Fruit fly (Drosophila melanogaster) whole organism, embryonic: ENCODE results near the gene Prp39.

Experiments used
- CG10979 ChIP-seq: fragments of 200-800 bp; sonication (Bioruptor generic); optimal IDR thresholded peaks from 2 replicates; lab custom pipeline; 2018; ENCODE audit warnings: missing biosample characterization, mild to moderate bottlenecking, missing genetic modification characterization, moderate library complexity
- CG11093 ChIP-seq: fragments of 200-800 bp; sonication (Bioruptor generic); IDR thresholded peaks from 3 replicates; pipeline ENCODE4 v1.3.6; 2022; ENCODE audit warnings: missing biosample characterization, missing genetic modification characterization
- CG11695 ChIP-seq: fragments of 200-800 bp; sonication (Bioruptor generic); IDR thresholded peaks from 3 replicates; pipeline ENCODE4 v1.3.6; 2022; ENCODE audit warnings: missing biosample characterization, missing genetic modification characterization
- CG1233 ChIP-seq: fragments of 200-800 bp; sonication (Bioruptor generic); optimal IDR thresholded peaks from 4 replicates; lab custom pipeline; 2018; ENCODE audit warnings: missing biosample characterization, mild to moderate bottlenecking, missing genetic modification characterization
- CG13296 ChIP-seq: fragments of 200-800 bp; sonication (Bioruptor generic); optimal IDR thresholded peaks from 3 replicates; lab custom pipeline; 2018; ENCODE audit warnings: missing biosample characterization, mild to moderate bottlenecking, missing genetic modification characterization
- CG14667 ChIP-seq: fragments of 200-800 bp; sonication (Bioruptor generic); IDR thresholded peaks from 2 replicates; pipeline ENCODE4 v1.3.6; 2022; ENCODE audit warnings: missing biosample characterization, missing genetic modification characterization
- CG16863 ChIP-seq: fragments of 200-800 bp; sonication (Bioruptor generic); optimal IDR thresholded peaks from 3 replicates; lab custom pipeline; 2016; ENCODE audit warnings: missing biosample characterization, missing genetic modification characterization
- CG17328 ChIP-seq: fragments of 200-800 bp; sonication (Bioruptor generic); IDR thresholded peaks from 2 replicates; pipeline ENCODE4 v1.3.6; 2022; ENCODE audit warnings: missing biosample characterization, missing genetic modification characterization
- CG17359 ChIP-seq: fragments of 200-800 bp; sonication (Bioruptor generic); optimal IDR thresholded peaks from 3 replicates; lab custom pipeline; 2018; ENCODE audit warnings: missing biosample characterization, mild to moderate bottlenecking, missing genetic modification characterization, moderate library complexity
- CG17829 ChIP-seq: fragments of 200-800 bp; optimal IDR thresholded peaks from 2 replicates; lab custom pipeline; 2019; ENCODE audit warnings: missing biosample characterization, mild to moderate bottlenecking, missing genetic modification characterization, moderate library complexity
- CG30020 ChIP-seq: fragments of 200-800 bp; optimal IDR thresholded peaks from 2 replicates; lab custom pipeline; 2019; ENCODE audit warnings: missing biosample characterization, mild to moderate bottlenecking, missing genetic modification characterization, moderate library complexity
- CG4282 ChIP-seq: fragments of 200-800 bp; sonication (Bioruptor generic); optimal IDR thresholded peaks from 2 replicates; lab custom pipeline; 2016; ENCODE audit warnings: missing biosample characterization, missing genetic modification characterization
- CG4707 ChIP-seq: fragments of 200-800 bp; sonication (Bioruptor generic); optimal IDR thresholded peaks from 2 replicates; lab custom pipeline; 2018; ENCODE audit warnings: missing biosample characterization, mild to moderate bottlenecking, missing genetic modification characterization, moderate library complexity
- CG6175 ChIP-seq: fragments of 200-800 bp; sonication (Bioruptor generic); IDR thresholded peaks from 3 replicates; pipeline ENCODE4 v1.3.6; 2022; ENCODE audit warnings: missing biosample characterization, missing genetic modification characterization
- CG8765 ChIP-seq: fragments of 200-800 bp; sonication (Bioruptor generic); IDR thresholded peaks from 2 replicates; pipeline ENCODE4 v1.3.6; 2022; ENCODE audit warnings: missing biosample characterization, missing genetic modification characterization
- CG9609 ChIP-seq: fragments of 200-800 bp; sonication (Bioruptor generic); optimal IDR thresholded peaks from 3 replicates; lab custom pipeline; 2016; ENCODE audit warnings: missing biosample characterization, missing genetic modification characterization
- CHES-1-like ChIP-seq: fragments of 200-800 bp; sonication (Bioruptor generic); optimal IDR thresholded peaks from 2 replicates; lab custom pipeline; 2016; ENCODE audit warnings: missing biosample characterization, missing genetic modification characterization
- Dek ChIP-seq: fragments of 200-800 bp; sonication (Bioruptor generic); optimal IDR thresholded peaks from 3 replicates; lab custom pipeline; 2019; ENCODE audit warnings: missing biosample characterization, mild to moderate bottlenecking, missing genetic modification characterization, moderate library complexity
- Dp ChIP-seq: fragments of 200-800 bp; sonication (Bioruptor generic); optimal IDR thresholded peaks from 2 replicates; lab custom pipeline; 2018; ENCODE audit warnings: missing biosample characterization, mild to moderate bottlenecking, missing genetic modification characterization, moderate library complexity
- H15 ChIP-seq: fragments of 200-800 bp; sonication (Bioruptor generic); IDR thresholded peaks from 3 replicates; pipeline ENCODE4 v1.3.6; 2022; ENCODE audit warnings: missing biosample characterization, missing genetic modification characterization
- HHEX ChIP-seq: fragments of 200-800 bp; sonication (Bioruptor generic); optimal IDR thresholded peaks from 3 replicates; lab custom pipeline; 2017; ENCODE audit warnings: missing biosample characterization, mild to moderate bottlenecking, missing genetic modification characterization, missing genetic modification reagents
- Myb ChIP-seq: fragments of 200-800 bp; sonication (Bioruptor generic); optimal IDR thresholded peaks from 2 replicates; lab custom pipeline; 2016; ENCODE audit warnings: missing biosample characterization, missing genetic modification characterization
- NfI ChIP-seq: fragments of 200-800 bp; sonication (Bioruptor generic); optimal IDR thresholded peaks from 3 replicates; lab custom pipeline; 2018; ENCODE audit warnings: missing biosample characterization, mild to moderate bottlenecking, missing genetic modification characterization, moderate library complexity
- Six4 ChIP-seq: fragments of 200-800 bp; sonication (Bioruptor generic); optimal IDR thresholded peaks from 2 replicates; lab custom pipeline; 2016; ENCODE audit warnings: missing biosample characterization, missing genetic modification characterization
- Sry-β ChIP-seq: fragments of 200-800 bp; sonication (Bioruptor generic); optimal IDR thresholded peaks from 2 replicates; lab custom pipeline; 2018; ENCODE audit warnings: missing biosample characterization, mild to moderate bottlenecking, missing genetic modification characterization, moderate library complexity
- TFAM ChIP-seq: fragments of 200-800 bp; sonication (Bioruptor generic); optimal IDR thresholded peaks from 2 replicates; lab custom pipeline; 2017; ENCODE audit warnings: missing biosample characterization, missing genetic modification characterization, inconsistent platforms
- cato ChIP-seq: fragments of 200-800 bp; sonication (Bioruptor generic); optimal IDR thresholded peaks from 2 replicates; lab custom pipeline; 2016; ENCODE audit warnings: missing biosample characterization, missing genetic modification characterization, borderline replicate concordance
- ci ChIP-seq: fragments of 200-800 bp; sonication (Bioruptor generic); IDR thresholded peaks from 3 replicates; pipeline ENCODE4 v1.3.6; 2022; ENCODE audit warnings: missing biosample characterization, missing genetic modification characterization
- cwo ChIP-seq: fragments of 200-800 bp; sonication (Bioruptor generic); optimal IDR thresholded peaks from 3 replicates; lab custom pipeline; 2017; ENCODE audit warnings: missing biosample characterization, missing genetic modification characterization, mild to moderate bottlenecking, moderate library complexity, missing genetic modification reagents
- dan ChIP-seq: fragments of 200-800 bp; sonication (Bioruptor generic); IDR thresholded peaks from 2 replicates; pipeline ENCODE4 v1.3.6; 2022; ENCODE audit warnings: missing biosample characterization, missing genetic modification characterization
- dm ChIP-seq: fragments of 200-800 bp; sonication (Bioruptor generic); optimal IDR thresholded peaks from 3 replicates; lab custom pipeline; 2016; ENCODE audit warnings: missing biosample characterization, missing genetic modification characterization
- dmrt11E ChIP-seq: fragments of 200-800 bp; sonication (Bioruptor generic); optimal IDR thresholded peaks from 3 replicates; lab custom pipeline; 2018; ENCODE audit warnings: missing biosample characterization, mild to moderate bottlenecking, missing genetic modification characterization, moderate library complexity
- ems ChIP-seq: fragments of 200-800 bp; sonication (Bioruptor generic); optimal IDR thresholded peaks from 3 replicates; lab custom pipeline; 2016; ENCODE audit warnings: missing biosample characterization, missing genetic modification characterization
- exex ChIP-seq: fragments of 200-800 bp; sonication (Bioruptor generic); optimal IDR thresholded peaks from 4 replicates; lab custom pipeline; 2018; ENCODE audit warnings: missing biosample characterization, mild to moderate bottlenecking, missing genetic modification characterization, moderate library complexity
- gce ChIP-seq: fragments of 200-800 bp; sonication (Bioruptor generic); IDR thresholded peaks from 3 replicates; pipeline ENCODE4 v1.3.6; 2022; ENCODE audit warnings: missing biosample characterization, missing genetic modification characterization
- grau ChIP-seq: fragments of 200-800 bp; optimal IDR thresholded peaks from 3 replicates; lab custom pipeline; 2019; ENCODE audit warnings: missing biosample characterization, mild to moderate bottlenecking, missing genetic modification characterization, moderate library complexity
- knrl ChIP-seq: fragments of 200-800 bp; sonication (Bioruptor generic); IDR thresholded peaks from 3 replicates; pipeline ENCODE4 v1.3.6; 2022; ENCODE audit warnings: missing biosample characterization, missing genetic modification characterization; ENCODE audit not compliant: partially characterized antibody
- lab ChIP-seq: fragments of 200-800 bp; sonication (Bioruptor generic); optimal IDR thresholded peaks from 3 replicates; lab custom pipeline; 2017; ENCODE audit warnings: missing biosample characterization, missing genetic modification characterization, mild to moderate bottlenecking, moderate library complexity, missing genetic modification reagents
- nmo ChIP-seq: fragments of 200-800 bp; sonication (Bioruptor generic); optimal IDR thresholded peaks from 2 replicates; lab custom pipeline; 2018; ENCODE audit warnings: missing biosample characterization, mild to moderate bottlenecking, missing genetic modification characterization, moderate library complexity
- pan ChIP-seq, 4 experiments: fragments of >200 bp in 3 of 4; fragments of 200-800 bp in 1 of 4; sonication (Bioruptor generic) in 1 of 4; optimal IDR thresholded peaks in 3 of 4; IDR thresholded peaks in 1 of 4; 2 replicates each; pipeline versions ENCODE4 v1.3.6 to Lab custom; 2017 to 2022; ENCODE audit warnings: missing biosample characterization in 2 of 4, missing genetic modification characterization in 2 of 4, mixed read lengths in 1 of 4
- pnt ChIP-seq: fragments of 200-800 bp; sonication (Bioruptor generic); optimal IDR thresholded peaks from 3 replicates; lab custom pipeline; 2016; ENCODE audit warnings: missing biosample characterization, missing genetic modification characterization
- rib ChIP-seq: fragments of 200-800 bp; sonication (Bioruptor generic); IDR thresholded peaks from 2 replicates; pipeline ENCODE4 v1.3.6; 2022; ENCODE audit warnings: missing biosample characterization, missing genetic modification characterization
- sc ChIP-seq, 3 experiments: fragments of >200 bp in 2 of 3; fragments of 200-800 bp in 1 of 3; sonication (Bioruptor generic) in 1 of 3; optimal IDR thresholded peaks; 2 replicates in 2 of 3; 3 replicates in 1 of 3; lab custom pipeline; 2017; ENCODE audit warnings: mild to moderate bottlenecking in 1 of 3, missing biosample characterization in 1 of 3, missing genetic modification characterization in 1 of 3, missing genetic modification reagents in 1 of 3
- stwl ChIP-seq: fragments of 200-800 bp; sonication (Bioruptor generic); optimal IDR thresholded peaks from 3 replicates; lab custom pipeline; 2018; ENCODE audit warnings: missing biosample characterization, mild to moderate bottlenecking, missing genetic modification characterization, moderate library complexity
- tgo ChIP-seq: fragments of 200-800 bp; sonication (Bioruptor generic); IDR thresholded peaks from 3 replicates; pipeline ENCODE4 v1.3.6; 2022; ENCODE audit warnings: missing biosample characterization, missing genetic modification characterization
- ttk ChIP-seq: fragments of 200-800 bp; sonication (Bioruptor generic); IDR thresholded peaks from 2 replicates; pipeline ENCODE4 v2.1.2; 2022; ENCODE audit warnings: missing biosample characterization, missing genetic modification characterization
- unpg ChIP-seq: fragments of 200-800 bp; sonication (Bioruptor generic); optimal IDR thresholded peaks from 3 replicates; lab custom pipeline; 2018; ENCODE audit warnings: missing biosample characterization, mild to moderate bottlenecking, missing genetic modification characterization, moderate library complexity
- yki ChIP-seq: fragments of >200 bp; optimal IDR thresholded peaks from 3 replicates; lab custom pipeline; 2018
- zfh1 ChIP-seq: fragments of 200-800 bp; sonication (Bioruptor generic); IDR thresholded peaks from 3 replicates; pipeline ENCODE4 v1.3.6; 2022; ENCODE audit warnings: missing biosample characterization, missing genetic modification characterization

Gene Prp39

DNA sequence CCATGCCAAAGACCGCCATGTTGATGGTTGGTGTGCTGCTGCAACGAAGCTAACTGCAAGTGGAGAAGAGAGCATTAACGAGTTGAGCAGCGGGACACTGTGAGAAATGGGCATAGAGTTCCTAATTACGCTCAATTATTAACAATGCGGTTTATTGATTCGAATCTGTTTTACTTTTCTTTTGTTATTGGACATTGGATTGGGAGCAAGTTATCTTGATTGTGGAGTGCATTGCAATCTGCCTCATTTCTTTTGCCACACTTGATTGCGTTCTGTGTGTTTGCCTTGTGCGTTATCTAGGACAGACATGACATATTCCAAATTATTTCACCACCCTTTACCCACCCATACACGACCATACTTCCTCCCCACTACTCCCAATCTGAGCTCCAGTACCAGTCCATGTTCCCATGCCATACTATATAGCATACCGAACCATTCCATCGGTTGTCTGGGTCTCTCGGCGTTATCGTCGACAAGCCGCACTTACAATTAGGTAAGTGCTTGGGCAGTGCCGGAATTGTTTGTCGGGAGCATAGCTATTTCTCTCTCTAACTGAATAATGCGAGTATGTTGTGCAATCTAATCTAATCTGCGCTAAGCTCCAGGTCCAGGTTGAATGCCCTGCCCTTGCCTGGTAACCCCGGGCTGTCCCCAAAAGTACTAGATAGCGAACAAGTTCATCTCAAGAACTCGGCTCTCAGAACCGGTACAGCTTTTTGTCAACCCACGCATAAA, 45.6 kb downstream of the Prp39 start (continued):
- TF ChIP-seq CG4282 (no peak), pan (optimal IDR thresholded peaks at IDR 0.05; lab: Kevin White, UChicago) (no peak), pan (GFP tag; optimal IDR thresholded peaks at IDR 0.05 in 1 of 2, IDR thresholded peaks at IDR 0.05 in 1 of 2) (peak in 1 of 2 experiments; percentile 47), yki (no peak), unpg (peak; percentile 48), dm (GFP tag; lab: Kevin White, UChicago) (no peak), CG14667 (GFP tag; lab: Robert Waterston, UW) (no peak), CG11093 (GFP tag; lab: Robert Waterston, UW) (no peak), nmo (GFP tag; lab: Kevin White, UChicago) (peak; percentile 67), CG17328 (GFP tag; lab: Robert Waterston, UW) (peak; percentile 56), zfh1 (GFP tag; lab: Robert Waterston, UW) (peak; percentile 69), CG8765 (GFP tag; lab: Robert Waterston, UW) (no peak), grau (peak; percentile 46), cwo (GFP tag; lab: Kevin White, UChicago) (no peak), CG16863 (GFP tag; lab: Kevin White, UChicago) (peak; percentile 38), cato (peak; percentile 28), CG13296 (GFP tag; lab: Kevin White, UChicago) (no peak), ems (GFP tag; lab: Kevin White, UChicago) (peak; percentile 7), dmrt11E (tag; lab: Kevin White, UChicago) (peak; percentile 42), ci (peak; percentile 78), CG6175 (GFP tag; lab: Robert Waterston, UW) (no peak), dan (GFP tag; lab: Robert Waterston, UW) (no peak), CG11695 (no peak), HHEX (GFP tag; lab: Kevin White, UChicago) (peak; percentile 11), CG17359 (tag; lab: Kevin White, UChicago) (peak; percentile 59), CHES-1-like (GFP tag; lab: Kevin White, UChicago) (no peak), knrl (no peak), exex (tag; lab: Kevin White, UChicago) (no peak), tgo (GFP tag; lab: Robert Waterston, UW) (peak; percentile 33; the same call in 1 of the 3 replicates), Sry-β (GFP tag; lab: Kevin White, UChicago) (no peak), CG1233 (peak; percentile 17), Myb (GFP tag; lab: Kevin White, UChicago) (peak; percentile 1), pnt (GFP tag; lab: Kevin White, UChicago) (peak; percentile 35), rib (GFP tag; lab: Robert Waterston, UW) (no peak), CG4707 (peak; percentile 7), NfI (GFP tag; lab: Kevin White, UChicago) (peak; percentile 10), CG9609 (peak; percentile 1), ttk (peak; percentile 51), Six4 (GFP tag; lab: Kevin White, UChicago) (no peak), Dp (no peak), sc (optimal IDR thresholded peaks at IDR 0.05; lab: Kevin White, UChicago) (no peak), sc (GFP tag; optimal IDR thresholded peaks at IDR 0.05; lab: Kevin White, UChicago) (peak; percentile 2), lab (GFP tag; lab: Kevin White, UChicago) (peak; percentile 44), stwl (no peak), H15 (GFP tag; lab: Robert Waterston, UW) (peak; percentile 58; the same call in 1 of the 3 replicates), TFAM (GFP tag; lab: Kevin White, UChicago) (no peak), CG10979 (tag; lab: Kevin White, UChicago) (peak; percentile 60), gce (GFP tag; lab: Robert Waterston, UW) (no peak), Dek (tag; lab: Kevin White, UChicago) (no peak), CG17829 (peak; percentile 52), CG30020 (no peak)
